Worm (Caenorhabditis elegans): ENCODE data around the gene F07C3.16.

Gene F07C3.16

ce11 chrV:9262708-9263107, 5.3 kb upstream of the F07C3.16 start:
- TF ChIP-seq let-526 (GFP tag; IDR thresholded peaks at IDR 0.05) (no peak), nhr-80 (tag; optimal IDR thresholded peaks at IDR 0.05) (peak; percentile 10)

ce11 chrV:9261492-9261891, 4.1 kb upstream of the F07C3.16 start, which contains the start of gene nhr-36:
TSS of gene nhr-36 (minus strand) at chrV:9261592.
- TF ChIP-seq ekl-4 (GFP tag; IDR thresholded peaks at IDR 0.05) (no peak), let-526 (GFP tag; IDR thresholded peaks at IDR 0.05) (no peak), ztf-25 (GFP tag; IDR thresholded peaks at IDR 0.05) (no peak), Y53F4B.3 (GFP tag; IDR thresholded peaks at IDR 0.05) (no peak), bed-1 (GFP tag; IDR thresholded peaks at IDR 0.05) (no peak), hrde-1 (tag; optimal IDR thresholded peaks at IDR 0.05; ENCODE audit: borderline replicate concordance) (no peak), let-607 (tag; optimal IDR thresholded peaks at IDR 0.05) (no peak), hmg-20 (GFP tag; IDR thresholded peaks at IDR 0.05) (no peak), chd-7 (tag; optimal IDR thresholded peaks at IDR 0.05) (no peak), Y56A3A.18 (GFP tag; IDR thresholded peaks at IDR 0.05) (no peak), pbrm-1 (GFP tag; IDR thresholded peaks at IDR 0.05) (no peak), athp-1 (tag; optimal IDR thresholded peaks at IDR 0.05) (no peak), snpc-1.1 (tag; optimal IDR thresholded peaks at IDR 0.05; ENCODE audit: insufficient read depth) (no peak), nfya-2 (GFP tag; IDR thresholded peaks at IDR 0.05) (no peak), ceh-91 (GFP tag; IDR thresholded peaks at IDR 0.05) (no peak), tbx-9 (tag; optimal IDR thresholded peaks at IDR 0.05; ENCODE audit: borderline replicate concordance) (no peak), lag-1 (GFP tag; IDR thresholded peaks at IDR 0.05) (no peak)

ce11 chrV:9260411-9260810, 3.0 kb upstream of the F07C3.16 start:
- TF ChIP-seq T07F8.4 (tag; optimal IDR thresholded peaks at IDR 0.05), result no peak
- TF ChIP-seq bed-1 (GFP tag; IDR thresholded peaks at IDR 0.05), result no peak
- no peak for TF ChIP-seq lin-54 (GFP tag; optimal IDR thresholded peaks at IDR 0.05)
- TF ChIP-seq nhr-90 (tag; optimal IDR thresholded peaks at IDR 0.05), result no peak
- TF ChIP-seq tlf-1 (GFP tag; optimal IDR thresholded peaks at IDR 0.05), result no peak
- TF ChIP-seq aptf-3 (GFP tag; IDR thresholded peaks at IDR 0.05), result no peak
- no peak for TF ChIP-seq K11D2.4 (GFP tag; IDR thresholded peaks at IDR 0.05)
- TF ChIP-seq Y95B8A.8 (GFP tag; IDR thresholded peaks at IDR 0.05), result no peak

- TF ChIP-seq ztf-28 (GFP tag; IDR thresholded peaks at IDR 0.05) (no peak), nhr-80 (tag; optimal IDR thresholded peaks at IDR 0.05) (peak; percentile 96), unc-62 (GFP tag; optimal IDR thresholded peaks at IDR 0.05) (peak; percentile 50), B0336.3 (GFP tag; IDR thresholded peaks at IDR 0.05) (no peak), pha-4 (tag; optimal IDR thresholded peaks at IDR 0.05) (peak; percentile 62), fkh-3 (tag; optimal IDR thresholded peaks at IDR 0.05) (no peak), zim-3 (tag; optimal IDR thresholded peaks at IDR 0.05) (no peak), madf-6 (GFP tag; IDR thresholded peaks at IDR 0.05) (no peak), aptf-2 (GFP tag; conservative IDR thresholded peaks at IDR 0.05) (no peak)
These were observed 1.9 kb downstream of the F07C3.16 start for ce11 chrV:9255480-9255879.
